Worm (Caenorhabditis elegans) whole organism, L2 larva: Measurements from ENCODE around the gene glb-34.

ENCODE experiments used
- C34F6.9 ChIP-seq: fragments of 150-350 bp; optimal IDR thresholded peaks from 2 replicates; lab custom pipeline; 2014; ENCODE audit warnings: missing biosample characterization, missing genetic modification characterization
- F13H6.1 ChIP-seq: sonication (generic microtip); optimal IDR thresholded peaks from 2 replicates; lab custom pipeline; 2016; ENCODE audit warnings: missing genetic modification characterization, missing compliant biosample characterization
- R02D3.7 ChIP-seq: fragments of 150-350 bp; optimal IDR thresholded peaks from 2 replicates; lab custom pipeline; 2014; ENCODE audit warnings: missing biosample characterization, missing genetic modification characterization
- Y55F3AM.14 ChIP-seq: fragments of 200-800 bp; sonication (Bioruptor generic); optimal IDR thresholded peaks from 2 replicates; lab custom pipeline; 2018; ENCODE audit warnings: mild to moderate bottlenecking, missing genetic modification characterization, missing compliant biosample characterization
- ZK546.5 ChIP-seq: sonication (generic microtip); optimal IDR thresholded peaks from 2 replicates; lab custom pipeline; 2017; ENCODE audit warnings: missing biosample characterization, missing genetic modification characterization
- alr-1 ChIP-seq: fragments of 150-350 bp; optimal IDR thresholded peaks from 2 replicates; lab custom pipeline; 2014; ENCODE audit warnings: missing biosample characterization, missing genetic modification characterization
- aly-2 ChIP-seq: fragments of 150-350 bp; optimal IDR thresholded peaks from 2 replicates; lab custom pipeline; 2014; ENCODE audit warnings: missing biosample characterization, missing genetic modification characterization
- ama-1 ChIP-seq: fragments of 150-350 bp; optimal IDR thresholded peaks from 2 replicates; lab custom pipeline; 2018; ENCODE audit warnings: inconsistent platforms
- blmp-1 ChIP-seq: sonication (generic microtip); optimal IDR thresholded peaks from 2 replicates; lab custom pipeline; 2017; ENCODE audit warnings: missing genetic modification characterization, mild to moderate bottlenecking, missing compliant biosample characterization, antibody characterized with exemption, moderate library complexity; ENCODE audit not compliant: insufficient read depth
- ceh-16 ChIP-seq: fragments of 150-350 bp; optimal IDR thresholded peaks from 2 replicates; lab custom pipeline; 2014; ENCODE audit warnings: missing biosample characterization, missing genetic modification characterization
- ceh-82 ChIP-seq: fragments of 150-350 bp; optimal IDR thresholded peaks from 2 replicates; lab custom pipeline; 2014; ENCODE audit warnings: missing biosample characterization, missing genetic modification characterization
- crh-2 ChIP-seq: sonication (generic microtip); optimal IDR thresholded peaks from 2 replicates; lab custom pipeline; 2017; ENCODE audit warnings: missing biosample characterization, missing genetic modification characterization
- dmd-4 ChIP-seq: sonication (generic microtip); optimal IDR thresholded peaks from 2 replicates; lab custom pipeline; 2017; ENCODE audit warnings: missing biosample characterization, missing genetic modification characterization
- egl-27 ChIP-seq: sonication (generic microtip); optimal IDR thresholded peaks from 3 replicates; lab custom pipeline; 2017; ENCODE audit warnings: missing biosample characterization, missing genetic modification reagents, missing genetic modification characterization
- elt-1 ChIP-seq: fragments of 150-350 bp; optimal IDR thresholded peaks from 2 replicates; lab custom pipeline; 2014; ENCODE audit warnings: missing biosample characterization, missing genetic modification characterization
- elt-3 ChIP-seq: sonication (generic microtip); optimal IDR thresholded peaks from 2 replicates; lab custom pipeline; 2017; ENCODE audit warnings: missing biosample characterization, missing genetic modification characterization
- fos-1 ChIP-seq: fragments of 150-350 bp; optimal IDR thresholded peaks from 2 replicates; lab custom pipeline; 2014; ENCODE audit warnings: missing biosample characterization, missing genetic modification characterization
- gmeb-1 ChIP-seq: fragments of 150-350 bp; optimal IDR thresholded peaks from 2 replicates; lab custom pipeline; 2014; ENCODE audit warnings: missing biosample characterization, missing genetic modification characterization
- lin-11 ChIP-seq: fragments of 150-350 bp; sonication (generic microtip); optimal IDR thresholded peaks from 2 replicates; lab custom pipeline; 2014; ENCODE audit warnings: missing biosample characterization, missing genetic modification characterization, inconsistent platforms, mixed read lengths
- lin-13 ChIP-seq: fragments of 150-350 bp; optimal IDR thresholded peaks from 2 replicates; lab custom pipeline; 2014; ENCODE audit warnings: missing biosample characterization, missing genetic modification reagents, missing genetic modification characterization
- lin-39 ChIP-seq: fragments of 150-350 bp; optimal IDR thresholded peaks from 2 replicates; lab custom pipeline; 2014; ENCODE audit warnings: missing biosample characterization, missing genetic modification reagents, missing genetic modification characterization
- lsy-2 ChIP-seq, 2 experiments: fragments of 150-350 bp in 1 of 2; sonication (generic microtip) in 1 of 2; optimal IDR thresholded peaks; 2 replicates each; lab custom pipeline; 2014 to 2017; ENCODE audit warnings: missing biosample characterization in 2 of 2, missing genetic modification characterization in 2 of 2
- mab-5 ChIP-seq: fragments of 150-350 bp; optimal IDR thresholded peaks from 2 replicates; lab custom pipeline; 2014; ENCODE audit warnings: missing biosample characterization, missing genetic modification characterization
- mbf-1 ChIP-seq: sonication (generic microtip); optimal IDR thresholded peaks from 2 replicates; lab custom pipeline; 2017; ENCODE audit warnings: missing biosample characterization, missing genetic modification characterization
- mdl-1 ChIP-seq, 2 experiments: fragments of 150-350 bp in 1 of 2; sonication (generic microtip) in 1 of 2; optimal IDR thresholded peaks; 2 replicates each; lab custom pipeline; 2017; ENCODE audit warnings: missing biosample characterization in 2 of 2, missing genetic modification characterization in 2 of 2
- nhr-10 ChIP-seq: sonication (generic microtip); optimal IDR thresholded peaks from 2 replicates; lab custom pipeline; 2017; ENCODE audit warnings: missing biosample characterization, missing genetic modification characterization
- nhr-11 ChIP-seq: fragments of 150-350 bp; optimal IDR thresholded peaks from 2 replicates; lab custom pipeline; 2014; ENCODE audit warnings: missing biosample characterization, missing genetic modification characterization
- nhr-12 ChIP-seq: fragments of 150-350 bp; optimal IDR thresholded peaks from 2 replicates; lab custom pipeline; 2014; ENCODE audit warnings: missing biosample characterization, missing genetic modification characterization
- nhr-129 ChIP-seq: fragments of 150-350 bp; optimal IDR thresholded peaks from 2 replicates; lab custom pipeline; 2014; ENCODE audit warnings: missing biosample characterization, missing genetic modification characterization
- nhr-21 ChIP-seq: fragments of 150-350 bp; optimal IDR thresholded peaks from 2 replicates; lab custom pipeline; 2014; ENCODE audit warnings: missing biosample characterization, missing genetic modification characterization
- nhr-23 ChIP-seq: fragments of 150-350 bp; optimal IDR thresholded peaks from 2 replicates; lab custom pipeline; 2014; ENCODE audit warnings: missing biosample characterization, missing genetic modification reagents, missing genetic modification characterization
- nhr-237 ChIP-seq: fragments of 150-350 bp; optimal IDR thresholded peaks from 2 replicates; lab custom pipeline; 2014; ENCODE audit warnings: missing biosample characterization, missing genetic modification characterization
- nhr-25 ChIP-seq: fragments of 150-350 bp; sonication (generic microtip); optimal IDR thresholded peaks from 3 replicates; lab custom pipeline; 2014; ENCODE audit warnings: missing biosample characterization, missing genetic modification characterization
- nhr-6 ChIP-seq: fragments of 150-350 bp; optimal IDR thresholded peaks from 2 replicates; lab custom pipeline; 2014; ENCODE audit warnings: missing biosample characterization, missing genetic modification characterization
- nhr-77 ChIP-seq: fragments of 150-350 bp; optimal IDR thresholded peaks from 2 replicates; lab custom pipeline; 2014; ENCODE audit warnings: missing biosample characterization, missing genetic modification characterization
- peb-1 ChIP-seq: fragments of 150-350 bp; optimal IDR thresholded peaks from 2 replicates; lab custom pipeline; 2014; ENCODE audit warnings: missing biosample characterization, missing genetic modification characterization
- sem-4 ChIP-seq: fragments of 150-350 bp; optimal IDR thresholded peaks from 2 replicates; lab custom pipeline; 2014; ENCODE audit warnings: missing biosample characterization, missing genetic modification reagents, missing genetic modification characterization
- skn-1 ChIP-seq: sonication (generic microtip); optimal IDR thresholded peaks from 2 replicates; lab custom pipeline; 2017; ENCODE audit warnings: missing biosample characterization, missing genetic modification characterization
- sma-3 ChIP-seq: sonication (generic microtip); optimal IDR thresholded peaks from 2 replicates; lab custom pipeline; 2016; ENCODE audit warnings: missing genetic modification reagents, missing genetic modification characterization, missing compliant biosample characterization
- sma-9 ChIP-seq, 2 experiments: fragments of 150-350 bp in 1 of 2; sonication (generic microtip) in 1 of 2; optimal IDR thresholded peaks; 2 replicates each; lab custom pipeline; 2014 to 2016; ENCODE audit warnings: missing genetic modification characterization in 2 of 2, mild to moderate bottlenecking in 1 of 2, missing biosample characterization in 1 of 2, missing compliant biosample characterization in 1 of 2, missing genetic modification reagents in 1 of 2, moderate library complexity in 1 of 2
- snpc-4 ChIP-seq: fragments of 150-350 bp; optimal IDR thresholded peaks from 2 replicates; lab custom pipeline; 2014; ENCODE audit warnings: missing biosample characterization, missing genetic modification characterization
- unc-39 ChIP-seq: fragments of 150-350 bp; optimal IDR thresholded peaks from 2 replicates; lab custom pipeline; 2014; ENCODE audit warnings: missing biosample characterization, missing genetic modification characterization
- unc-55 ChIP-seq: fragments of 150-350 bp; sonication (generic microtip); optimal IDR thresholded peaks from 3 replicates; lab custom pipeline; 2014; ENCODE audit warnings: missing biosample characterization, missing genetic modification reagents, missing genetic modification characterization
- unc-62 ChIP-seq: fragments of 150-350 bp; optimal IDR thresholded peaks from 2 replicates; lab custom pipeline; 2014; ENCODE audit warnings: missing biosample characterization, missing genetic modification reagents, missing genetic modification characterization
- zag-1 ChIP-seq: fragments of 150-350 bp; optimal IDR thresholded peaks from 2 replicates; lab custom pipeline; 2014; ENCODE audit warnings: missing biosample characterization, missing genetic modification characterization
- ztf-1 ChIP-seq: fragments of 200-800 bp; sonication (Bioruptor generic); conservative IDR thresholded peaks from 2 replicates; pipeline ENCODE4 v1.3.6; 2022; ENCODE audit warnings: missing genetic modification characterization, missing compliant biosample characterization
- ztf-11 ChIP-seq: sonication (generic microtip); optimal IDR thresholded peaks from 2 replicates; lab custom pipeline; 2017; ENCODE audit warnings: missing biosample characterization, missing genetic modification characterization
- ztf-4 ChIP-seq: fragments of 150-350 bp; optimal IDR thresholded peaks from 2 replicates; lab custom pipeline; 2014; ENCODE audit warnings: missing biosample characterization, missing genetic modification characterization

Gene glb-34

DNA sequence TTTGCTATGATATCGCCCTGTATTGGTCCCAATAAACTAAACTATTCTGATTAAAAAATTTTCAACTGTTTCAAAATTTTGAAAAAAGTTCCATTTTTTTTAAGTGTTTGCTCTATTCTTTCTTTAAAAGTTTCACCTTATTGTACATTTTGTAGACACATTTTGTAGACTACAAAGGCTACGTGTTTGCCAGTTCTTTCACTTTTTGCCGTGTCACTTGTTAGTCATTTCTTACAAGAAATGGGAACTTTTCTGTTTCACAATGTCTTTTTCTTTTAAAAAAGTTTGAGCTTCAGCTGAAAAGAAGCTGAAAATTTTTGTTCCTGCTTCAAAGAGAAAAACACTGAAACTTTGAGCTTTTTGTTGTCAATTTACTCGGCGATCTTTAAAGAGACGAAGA, 44.6 kb upstream of the glb-34 start:
- TF ChIP-seq elt-3 (tag; lab: Kevin White, UChicago) (no peak), unc-55 (peak; percentile 13), sma-3 (GFP tag; lab: Kevin White, UChicago) (no peak), R02D3.7 (tag; lab: Kevin White, UChicago) (no peak)

ce11 chrIV:14616303-14616702, 43.8 kb upstream of the glb-34 start, which contains the start of gene dmd-6:
TSS of gene dmd-6 (plus strand) at chrIV:14616603.
- TF ChIP-seq lin-39 (tag; lab: Kevin White, UChicago) (no peak), egl-27 (tag; lab: Kevin White, UChicago) (no peak), unc-55 (no peak), crh-2 (tag; lab: Kevin White, UChicago) (no peak), elt-3 (tag; lab: Kevin White, UChicago) (no peak), mbf-1 (tag; lab: Kevin White, UChicago) (no peak)

DNA sequence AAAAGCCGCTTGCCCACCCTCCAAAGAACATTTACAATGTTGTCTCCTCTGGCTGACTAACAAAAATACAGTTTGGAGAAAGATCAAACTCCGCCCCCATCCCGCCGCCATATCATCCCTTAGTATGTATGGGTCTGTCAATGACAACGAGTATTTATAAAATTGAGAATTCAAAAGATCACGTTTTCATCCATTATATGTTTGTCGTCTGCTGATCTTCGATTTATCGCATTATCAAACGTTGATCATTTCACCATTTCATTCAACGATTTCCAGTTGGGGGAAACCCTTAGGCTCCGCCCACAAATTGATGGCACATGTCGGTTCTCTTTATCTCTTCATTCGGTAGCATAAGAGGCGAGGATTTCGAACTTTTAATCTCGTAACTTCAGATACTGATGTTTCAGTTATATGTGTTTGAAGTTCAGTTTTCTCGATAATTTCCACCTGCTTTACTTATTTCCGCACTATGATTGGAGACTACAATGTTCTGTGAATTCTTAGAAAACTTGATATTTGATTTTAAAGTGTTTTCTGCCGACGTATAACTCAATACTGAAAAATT, 41.8 kb upstream of the glb-34 start:
- TF ChIP-seq mdl-1 (tag; optimal IDR thresholded peaks at IDR 0.05; lab: Kevin White, UChicago) (peak; percentile 31 to 32), lin-13 (GFP tag; lab: Kevin White, UChicago) (no peak), snpc-4 (tag; lab: Kevin White, UChicago) (no peak), Y55F3AM.14 (peak; percentile 51), unc-62 (GFP tag; lab: Kevin White, UChicago) (no peak), nhr-11 (tag; lab: Kevin White, UChicago) (no peak), unc-39 (tag; lab: Kevin White, UChicago) (no peak), ama-1 (lab: Kevin White, UChicago) (no peak), sma-9 (GFP tag; optimal IDR thresholded peaks at IDR 0.05; lab: Kevin White, UChicago) (peak; percentile 94), sma-9 (tag; optimal IDR thresholded peaks at IDR 0.05; lab: Kevin White, UChicago) (no peak), F13H6.1 (tag; lab: Kevin White, UChicago) (no peak), ceh-16 (tag; lab: Kevin White, UChicago) (no peak), sem-4 (tag; lab: Kevin White, UChicago) (no peak), ztf-4 (peak; percentile 35), ZK546.5 (tag; lab: Kevin White, UChicago) (no peak), nhr-25 (tag; lab: Kevin White, UChicago) (peak; percentile 80), fos-1 (peak; percentile 13), zag-1 (no peak), dmd-4 (no peak), C34F6.9 (tag; lab: Kevin White, UChicago) (no peak), lsy-2 (tag; optimal IDR thresholded peaks at IDR 0.05; lab: Kevin White, UChicago) (peak in 1 of 2 experiments; percentile 34), R02D3.7 (tag; lab: Kevin White, UChicago) (no peak), alr-1 (tag; lab: Kevin White, UChicago) (no peak), egl-27 (tag; lab: Kevin White, UChicago) (no peak), gmeb-1 (tag; lab: Kevin White, UChicago) (peak; percentile 34), ztf-11 (tag; lab: Kevin White, UChicago) (no peak), nhr-129 (tag; lab: Kevin White, UChicago) (peak; percentile 75), nhr-10 (no peak), elt-1 (tag; lab: Kevin White, UChicago) (no peak), nhr-237 (tag; lab: Kevin White, UChicago) (no peak), ztf-1 (GFP tag; lab: Robert Waterston, UW) (no peak), unc-55 (no peak), mbf-1 (tag; lab: Kevin White, UChicago) (no peak), ceh-82 (tag; lab: Kevin White, UChicago) (no peak), skn-1 (tag; lab: Kevin White, UChicago) (no peak), sma-3 (GFP tag; lab: Kevin White, UChicago) (peak; percentile 81), elt-3 (tag; lab: Kevin White, UChicago) (no peak), nhr-23 (tag; lab: Kevin White, UChicago) (no peak), mab-5 (no peak), lin-39 (tag; lab: Kevin White, UChicago) (no peak), peb-1 (tag; lab: Kevin White, UChicago) (no peak), crh-2 (tag; lab: Kevin White, UChicago) (peak; percentile 62), nhr-21 (tag; lab: Kevin White, UChicago) (peak; percentile 92), nhr-12 (tag; lab: Kevin White, UChicago) (no peak), nhr-6 (tag; lab: Kevin White, UChicago) (peak; percentile 44), blmp-1 (tag; lab: Kevin White, UChicago) (peak; percentile 69), lin-11 (no peak), nhr-77 (tag; lab: Kevin White, UChicago) (no peak), aly-2 (tag; lab: Kevin White, UChicago) (no peak)
